Worm (Caenorhabditis elegans): ENCODE measurements around the gene T03E6.8.

- TF ChIP-seq sox-4 (tag; optimal IDR thresholded peaks at IDR 0.05), result no peak
- no peak for TF ChIP-seq ceh-9 (tag; optimal IDR thresholded peaks at IDR 0.05)
- TF ChIP-seq mec-3 (tag; optimal IDR thresholded peaks at IDR 0.05; ENCODE audit: borderline replicate concordance), result no peak
- no peak for TF ChIP-seq ets-4 (tag; optimal IDR thresholded peaks at IDR 0.05)
- TF ChIP-seq pha-4 (tag; optimal IDR thresholded peaks at IDR 0.05), result no peak
- TF ChIP-seq F13H6.1 (tag; optimal IDR thresholded peaks at IDR 0.05), result no peak
- no peak for TF ChIP-seq hlh-30 (tag; optimal IDR thresholded peaks at IDR 0.05; ENCODE audit: insufficient read depth)
- TF ChIP-seq lim-6 (tag; optimal IDR thresholded peaks at IDR 0.05), result no peak
- no peak for TF ChIP-seq hlh-13 (GFP tag; optimal IDR thresholded peaks at IDR 0.05)
- no peak for TF ChIP-seq pros-1 (tag; optimal IDR thresholded peaks at IDR 0.05)
- TF ChIP-seq ceh-14 (tag; optimal IDR thresholded peaks at IDR 0.05), result no peak
- no peak for TF ChIP-seq K09A11.1 (tag; optimal IDR thresholded peaks at IDR 0.05; ENCODE audit: insufficient read depth)
Measured at ce11 chrV:16589488-16589887, 13.5 kb downstream of the T03E6.8 start.
